Worm (Caenorhabditis elegans): ENCODE results near the gene T08G3.11.

ce11 chrV:16497504-16497903, 18.3 kb upstream of the T08G3.11 start, which contains the start of gene srh-136:
- TF ChIP-seq snpc-4 (tag; optimal IDR thresholded peaks at IDR 0.05): no peak
- TF ChIP-seq ceh-44 (GFP tag; IDR thresholded peaks at IDR 0.05): no peak
- no peak for TF ChIP-seq spr-1 (tag; optimal IDR thresholded peaks at IDR 0.05)
- TF ChIP-seq zag-1 (tag; optimal IDR thresholded peaks at IDR 0.05): no peak
- no peak for TF ChIP-seq lir-3 (tag; optimal IDR thresholded peaks at IDR 0.05)
- TF ChIP-seq lin-13 (GFP tag; optimal IDR thresholded peaks at IDR 0.05): no peak
- TF ChIP-seq lin-15B (tag; optimal IDR thresholded peaks at IDR 0.05): no peak
- TF ChIP-seq dmd-9 (GFP tag; IDR thresholded peaks at IDR 0.05): no peak
- no peak for TF ChIP-seq nhr-11 (tag; optimal IDR thresholded peaks at IDR 0.05)
- no peak for TF ChIP-seq unc-62 (GFP tag; optimal IDR thresholded peaks at IDR 0.05 in 1 of 2)
- no peak for TF ChIP-seq unc-62 (tag; optimal IDR thresholded peaks at IDR 0.05)
